Fruit fly (Drosophila melanogaster): ENCODE results near the gene aspr.

Gene aspr

dm6 chrX:20165773-20166412, 18.0 kb downstream of the aspr start, which contains the start of gene Phf7 (continued):
- no peak for TF ChIP-seq ara (GFP tag; IDR thresholded peaks at IDR 0.05)
- no peak for TF ChIP-seq Neu2 (GFP tag; optimal IDR thresholded peaks at IDR 0.05; ENCODE audit: borderline replicate concordance)
- TF ChIP-seq CG7963 (GFP tag; IDR thresholded peaks at IDR 0.05; ENCODE audit: partially characterized antibody) = peak; percentile 52; the same call in 1 of the 3 replicates
- TF ChIP-seq BEAF-32 (GFP tag; optimal IDR thresholded peaks at IDR 0.05) = peak; percentile 83
- no peak for TF ChIP-seq Ssrp (tag; optimal IDR thresholded peaks at IDR 0.05)
- TF ChIP-seq amos (GFP tag; IDR thresholded peaks at IDR 0.05; ENCODE audit: partially characterized antibody) = peak; percentile 86
- TF ChIP-seq CG13624 (GFP tag; optimal IDR thresholded peaks at IDR 0.05) = peak; percentile 22
- no peak for TF ChIP-seq tin (GFP tag; optimal IDR thresholded peaks at IDR 0.05)
- no peak for TF ChIP-seq hkb (optimal IDR thresholded peaks at IDR 0.05)
- no peak for TF ChIP-seq hkb (GFP tag; IDR thresholded peaks at IDR 0.05)
- TF ChIP-seq PHDP (tag; optimal IDR thresholded peaks at IDR 0.05) = no peak
- peak; percentile 82 for TF ChIP-seq Opbp (GFP tag; IDR thresholded peaks at IDR 0.05; ENCODE audit: partially characterized antibody)
- TF ChIP-seq ranshi (GFP tag; IDR thresholded peaks at IDR 0.05) = no peak
- TF ChIP-seq Lim3 (GFP tag; IDR thresholded peaks at IDR 0.05) = no peak
- TF ChIP-seq CG15514 (GFP tag; optimal IDR thresholded peaks at IDR 0.05) = peak; percentile 66

dm6 chrX:20166484-20167038, 18.6 kb downstream of the aspr start, which contains the start of gene CG9577:
Gene CG9577 (plus strand): TSS chrX:20166673.
- peak; percentile 87 for TF ChIP-seq E2f2 (GFP tag; IDR thresholded peaks at IDR 0.05)
- TF ChIP-seq chinmo (GFP tag; IDR thresholded peaks at IDR 0.05; ENCODE audit: partially characterized antibody) = no peak
- TF ChIP-seq CG2129 (GFP tag; IDR thresholded peaks at IDR 0.05; ENCODE audit: partially characterized antibody) = no peak
- TF ChIP-seq bsh (GFP tag; optimal IDR thresholded peaks at IDR 0.05) = peak in 1 of 2 experiments; percentile 84
- TF ChIP-seq da (GFP tag; optimal IDR thresholded peaks at IDR 0.05) = no peak
- no peak for TF ChIP-seq mam (GFP tag; optimal IDR thresholded peaks at IDR 0.05)
- TF ChIP-seq chif (GFP tag; optimal IDR thresholded peaks at IDR 0.05) = no peak
- TF ChIP-seq Xrp1 (GFP tag; IDR thresholded peaks at IDR 0.05) = no peak
- no peak for TF ChIP-seq D19B (GFP tag; optimal IDR thresholded peaks at IDR 0.05)
- no peak for TF ChIP-seq bab2 (GFP tag; optimal IDR thresholded peaks at IDR 0.05)
- no peak for TF ChIP-seq odd (GFP tag; optimal IDR thresholded peaks at IDR 0.05)
- TF ChIP-seq Bdp1 (GFP tag; optimal IDR thresholded peaks at IDR 0.05) = no peak
- TF ChIP-seq hb (GFP tag; IDR thresholded peaks at IDR 0.05; ENCODE audit: partially characterized antibody) = no peak
- no peak for TF ChIP-seq CG17359 (tag; optimal IDR thresholded peaks at IDR 0.05)
- no peak for TF ChIP-seq mirr (GFP tag; optimal IDR thresholded peaks at IDR 0.05)
- TF ChIP-seq Dp (GFP tag; optimal IDR thresholded peaks at IDR 0.05) = peak; percentile 83
- no peak for TF ChIP-seq CG15479 (GFP tag; optimal IDR thresholded peaks at IDR 0.05)
- no peak for TF ChIP-seq CG14667 (GFP tag; IDR thresholded peaks at IDR 0.05)
- no peak for TF ChIP-seq croc (GFP tag; conservative IDR thresholded peaks at IDR 0.05)
- no peak for TF ChIP-seq TFAM (GFP tag; optimal IDR thresholded peaks at IDR 0.05)
- TF ChIP-seq dati (GFP tag; IDR thresholded peaks at IDR 0.05) = no peak
- no peak for TF ChIP-seq B-H1 (GFP tag; IDR thresholded peaks at IDR 0.05)
- no peak for TF ChIP-seq slp2 (GFP tag; optimal IDR thresholded peaks at IDR 0.05)
- TF ChIP-seq CG5180 (GFP tag; optimal IDR thresholded peaks at IDR 0.05) = no peak
- TF ChIP-seq Hr78 (GFP tag; optimal IDR thresholded peaks at IDR 0.05) = no peak
- no peak for TF ChIP-seq salm (tag; optimal IDR thresholded peaks at IDR 0.05)
- TF ChIP-seq aop (GFP tag; IDR thresholded peaks at IDR 0.05) = no peak
- TF ChIP-seq CG18599 (GFP tag; optimal IDR thresholded peaks at IDR 0.05) = no peak
- TF ChIP-seq pho (GFP tag; optimal IDR thresholded peaks at IDR 0.05) = no peak
- peak; percentile 27 for TF ChIP-seq CG13287 (GFP tag; IDR thresholded peaks at IDR 0.05; ENCODE audit: partially characterized antibody)
- no peak for TF ChIP-seq rib (GFP tag; IDR thresholded peaks at IDR 0.05)
- TF ChIP-seq Neu2 (GFP tag; optimal IDR thresholded peaks at IDR 0.05; ENCODE audit: borderline replicate concordance) = no peak
- no peak for TF ChIP-seq CG12391 (tag; optimal IDR thresholded peaks at IDR 0.05)
- TF ChIP-seq BEAF-32 (GFP tag; optimal IDR thresholded peaks at IDR 0.05) = peak; percentile 44

Data from whole organism, embryonic.